Worm (Caenorhabditis elegans) whole organism, L2 larva: ENCODE measurements around the gene ZK185.4.

Experiments
- C34F6.9 ChIP-seq: fragments of 150-350 bp; optimal IDR thresholded peaks from 2 replicates; lab custom pipeline; 2014; ENCODE audit warnings: missing biosample characterization, missing genetic modification characterization
- F13H6.1 ChIP-seq: sonication (generic microtip); optimal IDR thresholded peaks from 2 replicates; lab custom pipeline; 2016; ENCODE audit warnings: missing genetic modification characterization, missing compliant biosample characterization
- ZK546.5 ChIP-seq: sonication (generic microtip); optimal IDR thresholded peaks from 2 replicates; lab custom pipeline; 2017; ENCODE audit warnings: missing biosample characterization, missing genetic modification characterization
- ama-1 ChIP-seq: fragments of 150-350 bp; optimal IDR thresholded peaks from 2 replicates; lab custom pipeline; 2018; ENCODE audit warnings: inconsistent platforms
- blmp-1 ChIP-seq: sonication (generic microtip); optimal IDR thresholded peaks from 2 replicates; lab custom pipeline; 2017; ENCODE audit warnings: missing genetic modification characterization, mild to moderate bottlenecking, missing compliant biosample characterization, antibody characterized with exemption, moderate library complexity; ENCODE audit not compliant: insufficient read depth
- ceh-16 ChIP-seq: fragments of 150-350 bp; optimal IDR thresholded peaks from 2 replicates; lab custom pipeline; 2014; ENCODE audit warnings: missing biosample characterization, missing genetic modification characterization
- ceh-82 ChIP-seq: fragments of 150-350 bp; optimal IDR thresholded peaks from 2 replicates; lab custom pipeline; 2014; ENCODE audit warnings: missing biosample characterization, missing genetic modification characterization
- crh-2 ChIP-seq: sonication (generic microtip); optimal IDR thresholded peaks from 2 replicates; lab custom pipeline; 2017; ENCODE audit warnings: missing biosample characterization, missing genetic modification characterization
- egl-27 ChIP-seq: sonication (generic microtip); optimal IDR thresholded peaks from 3 replicates; lab custom pipeline; 2017; ENCODE audit warnings: missing biosample characterization, missing genetic modification reagents, missing genetic modification characterization
- elt-3 ChIP-seq: sonication (generic microtip); optimal IDR thresholded peaks from 2 replicates; lab custom pipeline; 2017; ENCODE audit warnings: missing biosample characterization, missing genetic modification characterization
- fos-1 ChIP-seq: fragments of 150-350 bp; optimal IDR thresholded peaks from 2 replicates; lab custom pipeline; 2014; ENCODE audit warnings: missing biosample characterization, missing genetic modification characterization
- gmeb-1 ChIP-seq: fragments of 150-350 bp; optimal IDR thresholded peaks from 2 replicates; lab custom pipeline; 2014; ENCODE audit warnings: missing biosample characterization, missing genetic modification characterization
- lin-11 ChIP-seq: fragments of 150-350 bp; sonication (generic microtip); optimal IDR thresholded peaks from 2 replicates; lab custom pipeline; 2014; ENCODE audit warnings: missing biosample characterization, missing genetic modification characterization, inconsistent platforms, mixed read lengths
- lin-13 ChIP-seq: fragments of 150-350 bp; optimal IDR thresholded peaks from 2 replicates; lab custom pipeline; 2014; ENCODE audit warnings: missing biosample characterization, missing genetic modification reagents, missing genetic modification characterization
- lin-39 ChIP-seq: fragments of 150-350 bp; optimal IDR thresholded peaks from 2 replicates; lab custom pipeline; 2014; ENCODE audit warnings: missing biosample characterization, missing genetic modification reagents, missing genetic modification characterization
- lsy-2 ChIP-seq, 2 experiments: fragments of 150-350 bp in 1 of 2; sonication (generic microtip) in 1 of 2; optimal IDR thresholded peaks; 2 replicates each; lab custom pipeline; 2014 to 2017; ENCODE audit warnings: missing biosample characterization in 2 of 2, missing genetic modification characterization in 2 of 2
- mab-5 ChIP-seq: fragments of 150-350 bp; optimal IDR thresholded peaks from 2 replicates; lab custom pipeline; 2014; ENCODE audit warnings: missing biosample characterization, missing genetic modification characterization
- mbf-1 ChIP-seq: sonication (generic microtip); optimal IDR thresholded peaks from 2 replicates; lab custom pipeline; 2017; ENCODE audit warnings: missing biosample characterization, missing genetic modification characterization
- mdl-1 ChIP-seq, 2 experiments: fragments of 150-350 bp in 1 of 2; sonication (generic microtip) in 1 of 2; optimal IDR thresholded peaks; 2 replicates each; lab custom pipeline; 2017; ENCODE audit warnings: missing biosample characterization in 2 of 2, missing genetic modification characterization in 2 of 2
- nhr-10 ChIP-seq: sonication (generic microtip); optimal IDR thresholded peaks from 2 replicates; lab custom pipeline; 2017; ENCODE audit warnings: missing biosample characterization, missing genetic modification characterization
- nhr-11 ChIP-seq: fragments of 150-350 bp; optimal IDR thresholded peaks from 2 replicates; lab custom pipeline; 2014; ENCODE audit warnings: missing biosample characterization, missing genetic modification characterization
- nhr-129 ChIP-seq: fragments of 150-350 bp; optimal IDR thresholded peaks from 2 replicates; lab custom pipeline; 2014; ENCODE audit warnings: missing biosample characterization, missing genetic modification characterization
- nhr-21 ChIP-seq: fragments of 150-350 bp; optimal IDR thresholded peaks from 2 replicates; lab custom pipeline; 2014; ENCODE audit warnings: missing biosample characterization, missing genetic modification characterization
- nhr-23 ChIP-seq: fragments of 150-350 bp; optimal IDR thresholded peaks from 2 replicates; lab custom pipeline; 2014; ENCODE audit warnings: missing biosample characterization, missing genetic modification reagents, missing genetic modification characterization
- nhr-237 ChIP-seq: fragments of 150-350 bp; optimal IDR thresholded peaks from 2 replicates; lab custom pipeline; 2014; ENCODE audit warnings: missing biosample characterization, missing genetic modification characterization
- nhr-25 ChIP-seq: fragments of 150-350 bp; sonication (generic microtip); optimal IDR thresholded peaks from 3 replicates; lab custom pipeline; 2014; ENCODE audit warnings: missing biosample characterization, missing genetic modification characterization
- nhr-6 ChIP-seq: fragments of 150-350 bp; optimal IDR thresholded peaks from 2 replicates; lab custom pipeline; 2014; ENCODE audit warnings: missing biosample characterization, missing genetic modification characterization
- nhr-77 ChIP-seq: fragments of 150-350 bp; optimal IDR thresholded peaks from 2 replicates; lab custom pipeline; 2014; ENCODE audit warnings: missing biosample characterization, missing genetic modification characterization
- peb-1 ChIP-seq: fragments of 150-350 bp; optimal IDR thresholded peaks from 2 replicates; lab custom pipeline; 2014; ENCODE audit warnings: missing biosample characterization, missing genetic modification characterization
- sem-4 ChIP-seq: fragments of 150-350 bp; optimal IDR thresholded peaks from 2 replicates; lab custom pipeline; 2014; ENCODE audit warnings: missing biosample characterization, missing genetic modification reagents, missing genetic modification characterization
- sma-3 ChIP-seq: sonication (generic microtip); optimal IDR thresholded peaks from 2 replicates; lab custom pipeline; 2016; ENCODE audit warnings: missing genetic modification reagents, missing genetic modification characterization, missing compliant biosample characterization
- sma-9 ChIP-seq, 2 experiments: fragments of 150-350 bp in 1 of 2; sonication (generic microtip) in 1 of 2; optimal IDR thresholded peaks; 2 replicates each; lab custom pipeline; 2014 to 2016; ENCODE audit warnings: missing genetic modification characterization in 2 of 2, mild to moderate bottlenecking in 1 of 2, missing biosample characterization in 1 of 2, missing compliant biosample characterization in 1 of 2, missing genetic modification reagents in 1 of 2, moderate library complexity in 1 of 2
- snpc-4 ChIP-seq: fragments of 150-350 bp; optimal IDR thresholded peaks from 2 replicates; lab custom pipeline; 2014; ENCODE audit warnings: missing biosample characterization, missing genetic modification characterization
- unc-39 ChIP-seq: fragments of 150-350 bp; optimal IDR thresholded peaks from 2 replicates; lab custom pipeline; 2014; ENCODE audit warnings: missing biosample characterization, missing genetic modification characterization
- unc-55 ChIP-seq: fragments of 150-350 bp; sonication (generic microtip); optimal IDR thresholded peaks from 3 replicates; lab custom pipeline; 2014; ENCODE audit warnings: missing biosample characterization, missing genetic modification reagents, missing genetic modification characterization
- ztf-1 ChIP-seq: fragments of 200-800 bp; sonication (Bioruptor generic); conservative IDR thresholded peaks from 2 replicates; pipeline ENCODE4 v1.3.6; 2022; ENCODE audit warnings: missing genetic modification characterization, missing compliant biosample characterization
- ztf-11 ChIP-seq: sonication (generic microtip); optimal IDR thresholded peaks from 2 replicates; lab custom pipeline; 2017; ENCODE audit warnings: missing biosample characterization, missing genetic modification characterization
- ztf-4 ChIP-seq: fragments of 150-350 bp; optimal IDR thresholded peaks from 2 replicates; lab custom pipeline; 2014; ENCODE audit warnings: missing biosample characterization, missing genetic modification characterization

The ZK185.4 gene

DNA sequence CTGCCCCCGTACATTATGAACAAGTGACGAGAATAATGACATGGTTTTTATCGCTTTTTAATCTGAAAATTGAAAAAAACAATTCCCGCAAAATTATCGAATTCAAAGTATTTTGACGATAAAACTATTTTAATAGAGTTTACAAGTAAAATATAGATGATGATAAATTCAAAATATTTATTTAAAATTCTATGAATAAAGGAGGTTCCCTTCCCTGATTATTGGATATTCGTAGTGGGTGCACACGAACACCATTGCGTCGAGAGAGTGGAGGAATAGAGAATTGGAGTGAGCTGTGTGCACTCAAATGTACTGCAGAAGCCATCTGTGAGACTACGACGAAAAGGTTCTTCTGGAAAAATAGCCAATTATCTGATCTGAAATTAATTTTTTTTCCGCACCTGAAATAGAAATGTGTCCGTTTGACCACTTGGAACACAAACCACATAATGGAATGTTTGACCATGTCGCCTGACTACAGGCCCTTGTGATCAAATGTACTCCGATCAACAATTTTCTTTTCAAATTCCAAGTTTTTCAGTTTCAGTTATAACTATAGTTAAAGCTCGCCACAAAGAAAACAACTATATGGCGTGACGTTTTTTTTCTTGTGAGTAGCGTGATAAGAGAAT, 21.6 kb downstream of the ZK185.4 start, which contains the start of the genes rfth-1 and ZK180.8:
Gene rfth-1, minus strand, starts transcription at position 51 of the 632 bp plus-strand sequence.
Gene ZK180.8, minus strand, starts transcription at position 466 of the 632 bp plus-strand sequence.
- TF ChIP-seq elt-3 (tag; lab: Kevin White, UChicago) (no peak), nhr-237 (no peak), sma-9 (GFP tag; optimal IDR thresholded peaks at IDR 0.05; lab: Kevin White, UChicago) (no peak), sma-9 (tag; optimal IDR thresholded peaks at IDR 0.05; lab: Kevin White, UChicago) (no peak), nhr-25 (tag; lab: Kevin White, UChicago) (no peak), blmp-1 (tag; lab: Kevin White, UChicago) (no peak), ztf-4 (tag; lab: Kevin White, UChicago) (no peak), ZK546.5 (tag; lab: Kevin White, UChicago) (no peak), sem-4 (tag; lab: Kevin White, UChicago) (no peak), lsy-2 (tag; optimal IDR thresholded peaks at IDR 0.05; lab: Kevin White, UChicago) (no peak), crh-2 (tag; lab: Kevin White, UChicago) (peak; percentile 14), nhr-11 (tag; lab: Kevin White, UChicago) (no peak), nhr-129 (no peak), unc-55 (peak; percentile 32), nhr-10 (tag; lab: Kevin White, UChicago) (no peak)

ce11 chrIV:4506637-4507036, 26.3 kb downstream of the ZK185.4 start, which contains the start of gene gbb-2:
Gene gbb-2 (minus strand): TSS chrIV:4506748.
- TF ChIP-seq F13H6.1 (tag; lab: Kevin White, UChicago) (peak; percentile 66), sma-9 (GFP tag; optimal IDR thresholded peaks at IDR 0.05; lab: Kevin White, UChicago) (peak; percentile 20), sma-9 (tag; optimal IDR thresholded peaks at IDR 0.05; lab: Kevin White, UChicago) (no peak), sma-3 (no peak), lsy-2 (tag; optimal IDR thresholded peaks at IDR 0.05; lab: Kevin White, UChicago) (peak in 1 of 2 experiments; percentile 11), nhr-10 (tag; lab: Kevin White, UChicago) (no peak)

ce11 chrIV:4505078-4505477, 27.8 kb downstream of the ZK185.4 start:
- no peak for TF ChIP-seq fos-1 (tag; lab: Kevin White, UChicago)
- TF ChIP-seq ZK546.5 (tag; lab: Kevin White, UChicago) = no peak
- no peak for TF ChIP-seq nhr-6 (tag; lab: Kevin White, UChicago)
- no peak for TF ChIP-seq nhr-77 (tag; lab: Kevin White, UChicago)
- no peak for TF ChIP-seq gmeb-1 (tag; lab: Kevin White, UChicago)
- no peak for TF ChIP-seq sma-9 (GFP tag; optimal IDR thresholded peaks at IDR 0.05; lab: Kevin White, UChicago)
- no peak for TF ChIP-seq sma-9 (tag; optimal IDR thresholded peaks at IDR 0.05; lab: Kevin White, UChicago)
- no peak for TF ChIP-seq nhr-21 (tag; lab: Kevin White, UChicago)
- no peak for TF ChIP-seq ceh-82 (tag; lab: Kevin White, UChicago)
- no peak for TF ChIP-seq crh-2 (tag; lab: Kevin White, UChicago)
- TF ChIP-seq nhr-23 = no peak
- no peak for TF ChIP-seq mbf-1 (tag; lab: Kevin White, UChicago)
- TF ChIP-seq lin-13 = no peak
- no peak for TF ChIP-seq ztf-11
- TF ChIP-seq egl-27 (tag; lab: Kevin White, UChicago) = no peak
- TF ChIP-seq mab-5 (tag; lab: Kevin White, UChicago) = no peak
- TF ChIP-seq blmp-1 (tag; lab: Kevin White, UChicago) = no peak
- no peak for TF ChIP-seq nhr-11 (tag; lab: Kevin White, UChicago)
- no peak for TF ChIP-seq lin-11 (tag; lab: Kevin White, UChicago)
- no peak for TF ChIP-seq ztf-1 (GFP tag; lab: Robert Waterston, UW)
- TF ChIP-seq peb-1 (tag; lab: Kevin White, UChicago) = no peak
- TF ChIP-seq, all 48 proteins: peak for 0

ce11 chrIV:4490148-4490652, 42.7 kb downstream of the ZK185.4 start, which contains the start of gene ZK180.7:
Gene ZK180.7 (plus strand): TSS chrIV:4490542.
- TF ChIP-seq blmp-1 (tag; lab: Kevin White, UChicago) (no peak), nhr-25 (tag; lab: Kevin White, UChicago) (no peak), gmeb-1 (tag; lab: Kevin White, UChicago) (no peak), C34F6.9 (no peak), unc-55 (no peak), nhr-23 (no peak), snpc-4 (tag; lab: Kevin White, UChicago) (no peak), nhr-77 (tag; lab: Kevin White, UChicago) (no peak), mdl-1 (tag; optimal IDR thresholded peaks at IDR 0.05; lab: Kevin White, UChicago) (no peak), sma-3 (no peak), lin-39 (no peak), lsy-2 (tag; optimal IDR thresholded peaks at IDR 0.05; lab: Kevin White, UChicago) (no peak), sma-9 (GFP tag; optimal IDR thresholded peaks at IDR 0.05; lab: Kevin White, UChicago) (no peak), sma-9 (tag; optimal IDR thresholded peaks at IDR 0.05; lab: Kevin White, UChicago) (no peak), ceh-16 (tag; lab: Kevin White, UChicago) (no peak), elt-3 (tag; lab: Kevin White, UChicago) (no peak), ztf-4 (tag; lab: Kevin White, UChicago) (no peak), unc-39 (tag; lab: Kevin White, UChicago) (no peak), ama-1 (lab: Kevin White, UChicago) (no peak)
